Fruit fly (Drosophila melanogaster): Measurements from ENCODE around the gene Set.

Set gene

DNA sequence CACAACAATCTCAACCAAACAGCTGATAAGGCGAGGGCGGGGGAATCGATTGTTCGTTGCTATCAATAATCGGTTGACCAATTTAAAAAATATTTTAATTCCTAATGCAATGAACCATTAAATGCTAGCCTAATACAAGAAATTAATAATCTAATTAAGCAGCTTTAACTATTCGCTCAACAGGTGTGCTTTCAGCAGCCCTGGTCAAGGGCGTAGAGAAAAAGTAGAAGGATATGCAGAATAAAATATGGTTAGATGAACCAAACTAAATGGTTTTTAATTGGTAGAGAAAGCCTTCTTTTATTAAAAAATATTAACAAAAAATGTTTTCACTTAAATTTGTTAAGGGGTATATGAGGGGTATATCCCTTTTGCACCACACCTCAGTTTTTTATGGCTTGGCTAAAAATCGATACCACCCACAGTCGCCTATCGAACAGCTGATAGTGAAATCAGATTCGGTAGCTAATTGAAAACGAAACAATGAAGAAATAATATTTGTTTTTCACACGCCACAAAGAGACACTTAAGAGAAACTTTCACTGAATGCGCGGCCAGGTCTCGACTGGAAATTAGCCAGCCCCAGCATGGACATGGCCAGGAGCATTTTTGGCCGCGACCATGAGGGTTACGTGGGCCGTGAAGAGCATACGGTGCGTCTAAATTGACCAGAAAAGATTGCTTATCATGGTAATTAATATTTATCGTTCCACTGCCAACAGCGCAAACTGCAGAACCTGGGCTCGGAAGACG is 44.4 kb upstream of the Set start, which contains the start of the genes SIDL and CG12241 (continued):
- TF ChIP-seq dmrt99B (tag; optimal IDR thresholded peaks at IDR 0.05) (no peak), CG11247 (GFP tag; IDR thresholded peaks at IDR 0.05) (peak; percentile 92), run (tag; optimal IDR thresholded peaks at IDR 0.05) (no peak), ham (GFP tag; IDR thresholded peaks at IDR 0.05) (no peak), ac (GFP tag; optimal IDR thresholded peaks at IDR 0.05) (no peak), Poxn (GFP tag; IDR thresholded peaks at IDR 0.05) (no peak; the same call in 1 of the 2 replicates), CG8089 (GFP tag; optimal IDR thresholded peaks at IDR 0.05) (no peak), crc (GFP tag; optimal IDR thresholded peaks at IDR 0.05) (peak; percentile 67), Hr51 (GFP tag; optimal IDR thresholded peaks at IDR 0.05) (peak in 1 of 2 experiments; percentile 43), tx (GFP tag; optimal IDR thresholded peaks at IDR 0.05) (peak; percentile 25), CG4282 (GFP tag; optimal IDR thresholded peaks at IDR 0.05) (no peak), CG13624 (GFP tag; optimal IDR thresholded peaks at IDR 0.05) (peak; percentile 89), HHEX (GFP tag; optimal IDR thresholded peaks at IDR 0.05) (peak; percentile 83), nmo (GFP tag; optimal IDR thresholded peaks at IDR 0.05) (peak; percentile 93), CG5180 (GFP tag; optimal IDR thresholded peaks at IDR 0.05) (no peak), CG17829 (tag; optimal IDR thresholded peaks at IDR 0.05) (peak; percentile 86), CG16779 (GFP tag; IDR thresholded peaks at IDR 0.05) (peak; percentile 81), pb (GFP tag; optimal IDR thresholded peaks at IDR 0.05) (peak; percentile 73), Bdp1 (GFP tag; optimal IDR thresholded peaks at IDR 0.05) (peak; percentile 7), NC2α (GFP tag; optimal IDR thresholded peaks at IDR 0.05) (no peak), Opbp (GFP tag; IDR thresholded peaks at IDR 0.05; ENCODE audit: partially characterized antibody) (peak; percentile 34; the same call in 1 of the 3 replicates), CG33557 (GFP tag; optimal IDR thresholded peaks at IDR 0.05) (peak; percentile 4), pnt (GFP tag; optimal IDR thresholded peaks at IDR 0.05) (peak; percentile 77), disco-r (GFP tag; optimal IDR thresholded peaks at IDR 0.05) (no peak), CG2889 (GFP tag; IDR thresholded peaks at IDR 0.05) (peak; percentile 48; the same call in 1 of the 3 replicates), CG14860 (GFP tag; IDR thresholded peaks at IDR 0.05; ENCODE audit: partially characterized antibody) (0 out of 3 replicates have a peak, but pooled peaks have one; percentile 22), CG8281 (tag; optimal IDR thresholded peaks at IDR 0.05) (no peak), Hey (tag; optimal IDR thresholded peaks at IDR 0.05) (no peak), ash1 (GFP tag; optimal IDR thresholded peaks at IDR 0.05) (no peak), slp2 (GFP tag; optimal IDR thresholded peaks at IDR 0.05) (peak; percentile 45), croc (GFP tag; conservative IDR thresholded peaks at IDR 0.05) (peak; percentile 72), twi (tag; optimal IDR thresholded peaks at IDR 0.05) (peak; percentile 13), corto (GFP tag; optimal IDR thresholded peaks at IDR 0.05) (no peak), lmd (GFP tag; IDR thresholded peaks at IDR 0.05) (peak; percentile 93), nerfin-1 (tag; optimal IDR thresholded peaks at IDR 0.05) (peak; percentile 57), Ravus (GFP tag; IDR thresholded peaks at IDR 0.05) (peak; percentile 80), CG34376 (GFP tag; optimal IDR thresholded peaks at IDR 0.05) (peak; percentile 71), CG10959 (GFP tag; IDR thresholded peaks at IDR 0.05) (peak; percentile 63), Lhr (GFP tag; optimal IDR thresholded peaks at IDR 0.05) (no peak), Lpt (GFP tag; optimal IDR thresholded peaks at IDR 0.05) (no peak), CG15601 (tag; optimal IDR thresholded peaks at IDR 0.05) (peak; percentile 18), cas (GFP tag; IDR thresholded peaks at IDR 0.05) (peak; percentile 82), CG11504 (tag; optimal IDR thresholded peaks at IDR 0.05) (no peak), D19B (GFP tag; optimal IDR thresholded peaks at IDR 0.05) (peak; percentile 90), CG7556 (GFP tag; optimal IDR thresholded peaks at IDR 0.05) (peak; percentile 78), kay (GFP tag; optimal IDR thresholded peaks at IDR 0.05) (peak; percentile 69), CG7372 (GFP tag; IDR thresholded peaks at IDR 0.05) (peak; percentile 92), sim (GFP tag; IDR thresholded peaks at IDR 0.05) (peak; percentile 71), CG32772 (GFP tag; IDR thresholded peaks at IDR 0.05) (peak; percentile 92)

Data from whole organism, embryonic.